Worm (Caenorhabditis elegans) whole organism, late embryonic: ENCODE data around the gene cpsf-2.

Experiments used
- C08G9.2 ChIP-seq: sonication (generic microtip); optimal IDR thresholded peaks from 2 replicates; lab custom pipeline; 2016; ENCODE audit warnings: mild to moderate bottlenecking, missing genetic modification characterization, moderate library complexity, missing compliant biosample characterization
- F13H6.1 ChIP-seq: sonication (generic microtip); optimal IDR thresholded peaks from 2 replicates; lab custom pipeline; 2016; ENCODE audit warnings: missing genetic modification characterization, missing compliant biosample characterization
- T23F11.4 ChIP-seq: fragments of 200-800 bp; sonication (Bioruptor generic); optimal IDR thresholded peaks from 2 replicates; lab custom pipeline; 2018; ENCODE audit warnings: mild to moderate bottlenecking, missing genetic modification characterization, missing compliant biosample characterization
- Y22D7AL.16 ChIP-seq: sonication (generic microtip); optimal IDR thresholded peaks from 2 replicates; lab custom pipeline; 2016; ENCODE audit warnings: missing genetic modification characterization, missing compliant biosample characterization
- ahr-1 ChIP-seq: sonication (generic microtip); optimal IDR thresholded peaks from 2 replicates; lab custom pipeline; 2016; ENCODE audit warnings: missing genetic modification characterization, missing compliant biosample characterization
- ceh-14 ChIP-seq: sonication (generic microtip); optimal IDR thresholded peaks from 2 replicates; lab custom pipeline; 2016; ENCODE audit warnings: missing genotype, missing genetic modification characterization, missing compliant biosample characterization
- ceh-22 ChIP-seq: sonication (generic microtip); optimal IDR thresholded peaks from 2 replicates; lab custom pipeline; 2017; ENCODE audit warnings: missing biosample characterization, missing genetic modification characterization
- ceh-24 ChIP-seq: sonication (generic microtip); optimal IDR thresholded peaks from 2 replicates; lab custom pipeline; 2016; ENCODE audit warnings: mild to moderate bottlenecking, missing genetic modification characterization, missing compliant biosample characterization
- ceh-30 ChIP-seq: fragments of 150-350 bp; optimal IDR thresholded peaks from 2 replicates; lab custom pipeline; 2014; ENCODE audit warnings: missing biosample characterization, missing genetic modification characterization
- ceh-34 ChIP-seq: sonication (generic microtip); optimal IDR thresholded peaks from 2 replicates; lab custom pipeline; 2016; ENCODE audit warnings: mild to moderate bottlenecking, missing genetic modification characterization, missing compliant biosample characterization
- ceh-48 ChIP-seq: sonication (generic microtip); optimal IDR thresholded peaks from 2 replicates; lab custom pipeline; 2016; ENCODE audit warnings: missing genetic modification characterization, inconsistent platforms, missing compliant biosample characterization
- ceh-9 ChIP-seq: sonication (generic microtip); optimal IDR thresholded peaks from 2 replicates; lab custom pipeline; 2016; ENCODE audit warnings: mild to moderate bottlenecking, missing genetic modification characterization, inconsistent platforms, missing compliant biosample characterization
- che-1 ChIP-seq: sonication (generic microtip); optimal IDR thresholded peaks from 2 replicates; lab custom pipeline; 2016; ENCODE audit warnings: mild to moderate bottlenecking, missing genetic modification characterization, missing compliant biosample characterization
- dmd-4 ChIP-seq: sonication (generic microtip); optimal IDR thresholded peaks from 2 replicates; lab custom pipeline; 2016; ENCODE audit warnings: borderline replicate concordance, missing genetic modification characterization, missing compliant biosample characterization
- elt-2 ChIP-seq: sonication (generic microtip); optimal IDR thresholded peaks from 2 replicates; lab custom pipeline; 2016; ENCODE audit warnings: missing genetic modification reagents, missing genetic modification characterization, missing compliant biosample characterization
- eyg-1 ChIP-seq: sonication (generic microtip); optimal IDR thresholded peaks from 2 replicates; lab custom pipeline; 2016; ENCODE audit warnings: missing genotype, missing genetic modification characterization, missing compliant biosample characterization
- fkh-10 ChIP-seq: fragments of 150-350 bp; optimal IDR thresholded peaks from 2 replicates; lab custom pipeline; 2014; ENCODE audit warnings: missing biosample characterization, missing genetic modification reagents, missing genetic modification characterization
- fkh-6 ChIP-seq: sonication (generic microtip); optimal IDR thresholded peaks from 2 replicates; lab custom pipeline; 2016; ENCODE audit warnings: missing genetic modification characterization, missing compliant biosample characterization
- gmeb-2 ChIP-seq: sonication (generic microtip); optimal IDR thresholded peaks from 2 replicates; lab custom pipeline; 2016; ENCODE audit warnings: missing genetic modification characterization, inconsistent platforms, missing compliant biosample characterization
- hlh-30 ChIP-seq: sonication (generic microtip); optimal IDR thresholded peaks from 2 replicates; lab custom pipeline; 2017; ENCODE audit warnings: antibody characterized with exemption, missing genetic modification characterization, missing compliant biosample characterization; ENCODE audit not compliant: insufficient read depth
- hlh-8 ChIP-seq: sonication (generic microtip); optimal IDR thresholded peaks from 2 replicates; lab custom pipeline; 2016; ENCODE audit warnings: missing genotype, missing genetic modification characterization, missing compliant biosample characterization
- lim-6 ChIP-seq: sonication (generic microtip); optimal IDR thresholded peaks from 2 replicates; lab custom pipeline; 2016; ENCODE audit warnings: missing genetic modification characterization, missing compliant biosample characterization
- lin-11 ChIP-seq: fragments of 200-800 bp; sonication (Bioruptor generic); optimal IDR thresholded peaks from 2 replicates; lab custom pipeline; 2018; ENCODE audit warnings: mild to moderate bottlenecking, missing genetic modification characterization, missing compliant biosample characterization
- madf-2 ChIP-seq: sonication (generic microtip); optimal IDR thresholded peaks from 2 replicates; lab custom pipeline; 2017; ENCODE audit warnings: missing genetic modification characterization, missing compliant biosample characterization
- mec-3 ChIP-seq: sonication (generic microtip); optimal IDR thresholded peaks from 2 replicates; lab custom pipeline; 2016; ENCODE audit warnings: borderline replicate concordance, missing genetic modification characterization, missing compliant biosample characterization
- nfya-1 ChIP-seq: sonication (generic microtip); optimal IDR thresholded peaks from 2 replicates; lab custom pipeline; 2017; ENCODE audit warnings: missing genetic modification characterization, mild to moderate bottlenecking, missing compliant biosample characterization, antibody characterized with exemption, moderate library complexity
- nhr-232 ChIP-seq: sonication (generic microtip); optimal IDR thresholded peaks from 2 replicates; lab custom pipeline; 2016; ENCODE audit warnings: missing genetic modification characterization, missing compliant biosample characterization
- npax-4 ChIP-seq: sonication (generic microtip); optimal IDR thresholded peaks from 2 replicates; lab custom pipeline; 2016; ENCODE audit warnings: missing genetic modification characterization, missing compliant biosample characterization
- odd-2 ChIP-seq: sonication (generic microtip); optimal IDR thresholded peaks from 2 replicates; lab custom pipeline; 2017; ENCODE audit warnings: antibody characterized with exemption, mild to moderate bottlenecking, missing genetic modification characterization, missing compliant biosample characterization
- pag-3 ChIP-seq: sonication (generic microtip); optimal IDR thresholded peaks from 2 replicates; lab custom pipeline; 2016; ENCODE audit warnings: missing compliant biosample characterization, missing genetic modification characterization, borderline replicate concordance
- pat-9 ChIP-seq: fragments of 200-800 bp; sonication (Bioruptor generic); optimal IDR thresholded peaks from 2 replicates; lab custom pipeline; 2018; ENCODE audit warnings: mild to moderate bottlenecking, missing genetic modification characterization, moderate library complexity, missing compliant biosample characterization
- pax-1 ChIP-seq: fragments of 150-350 bp; optimal IDR thresholded peaks from 2 replicates; lab custom pipeline; 2014; ENCODE audit warnings: missing biosample characterization, missing genetic modification characterization
- pha-4 ChIP-seq: fragments of 150-350 bp; optimal IDR thresholded peaks from 2 replicates; lab custom pipeline; 2018; ENCODE audit warnings: missing biosample characterization, missing genetic modification reagents, missing genetic modification characterization
- sox-4 ChIP-seq: sonication (generic microtip); optimal IDR thresholded peaks from 2 replicates; lab custom pipeline; 2017; ENCODE audit warnings: mild to moderate bottlenecking, missing genetic modification characterization, inconsistent platforms, missing compliant biosample characterization
- syd-9 ChIP-seq: sonication (generic microtip); optimal IDR thresholded peaks from 2 replicates; lab custom pipeline; 2016; ENCODE audit warnings: mild to moderate bottlenecking, missing genetic modification characterization, moderate library complexity, missing compliant biosample characterization
- tbx-7 ChIP-seq: sonication (generic microtip); optimal IDR thresholded peaks from 2 replicates; lab custom pipeline; 2016; ENCODE audit warnings: missing genotype, missing genetic modification characterization, missing compliant biosample characterization
- unc-42 ChIP-seq: sonication (generic microtip); optimal IDR thresholded peaks from 2 replicates; lab custom pipeline; 2016; ENCODE audit warnings: missing genotype, missing genetic modification characterization, missing compliant biosample characterization
- unc-55 ChIP-seq: sonication (generic microtip); optimal IDR thresholded peaks from 2 replicates; lab custom pipeline; 2017; ENCODE audit warnings: missing biosample characterization, missing genetic modification reagents, missing genetic modification characterization
- zip-5 ChIP-seq: sonication (generic microtip); optimal IDR thresholded peaks from 2 replicates; lab custom pipeline; 2016; ENCODE audit warnings: missing genetic modification characterization, missing compliant biosample characterization

The cpsf-2 gene

ce11 chrV:7166709-7167108, 12.3 kb upstream of the cpsf-2 start, which contains the start of gene ugt-36:
TSS of gene ugt-36 (plus strand) at chrV:7167009.
- TF ChIP-seq che-1 (tag; lab: Kevin White, UChicago) (no peak), mec-3 (tag; lab: Kevin White, UChicago) (no peak), pha-4 (no peak), unc-55 (GFP tag; lab: Kevin White, UChicago) (no peak), ceh-30 (tag; lab: Kevin White, UChicago) (no peak), syd-9 (tag; lab: Kevin White, UChicago) (no peak), odd-2 (tag; lab: Kevin White, UChicago) (no peak), fkh-10 (no peak), hlh-8 (tag; lab: Kevin White, UChicago) (no peak)

- TF ChIP-seq eyg-1 (tag; lab: Kevin White, UChicago), result no peak
- no peak for TF ChIP-seq F13H6.1 (tag; lab: Kevin White, UChicago)
- no peak for TF ChIP-seq unc-55 (GFP tag; lab: Kevin White, UChicago)
- no peak for TF ChIP-seq Y22D7AL.16
- TF ChIP-seq pag-3 (tag; lab: Kevin White, UChicago), result no peak
- TF ChIP-seq sox-4 (tag; lab: Kevin White, UChicago), result no peak
- TF ChIP-seq hlh-30, result no peak
- no peak for TF ChIP-seq nhr-232 (tag; lab: Kevin White, UChicago)
- TF ChIP-seq ceh-22 (tag; lab: Kevin White, UChicago), result no peak
- TF ChIP-seq fkh-6 (tag; lab: Kevin White, UChicago), result no peak
- no peak for TF ChIP-seq unc-42
- no peak for TF ChIP-seq ceh-48 (tag; lab: Kevin White, UChicago)
- TF ChIP-seq ceh-34 (tag; lab: Kevin White, UChicago), result no peak
- no peak for TF ChIP-seq madf-2 (tag; lab: Kevin White, UChicago)
- no peak for TF ChIP-seq ceh-14 (tag; lab: Kevin White, UChicago)
Observed at ce11 chrV:7175201-7175600, 3.8 kb upstream of the cpsf-2 start, which contains the start of gene lgc-39. TSS of gene lgc-39 (plus strand) at chrV:7175501.

- TF ChIP-seq fkh-6 (tag; lab: Kevin White, UChicago) (no peak), mec-3 (tag; lab: Kevin White, UChicago) (no peak), lim-6 (tag; lab: Kevin White, UChicago) (no peak), zip-5 (tag; lab: Kevin White, UChicago) (no peak), C08G9.2 (tag; lab: Kevin White, UChicago) (no peak), ceh-48 (tag; lab: Kevin White, UChicago) (no peak), F13H6.1 (tag; lab: Kevin White, UChicago) (no peak), lin-11 (no peak), syd-9 (tag; lab: Kevin White, UChicago) (no peak), npax-4 (tag; lab: Kevin White, UChicago) (no peak)
Observed at ce11 chrV:7184549-7184948, 5.6 kb downstream of the cpsf-2 start, which contains the start of gene pitr-5. TSS of gene pitr-5 (plus strand) at chrV:7184849.

- TF ChIP-seq mec-3 (tag; lab: Kevin White, UChicago), result no peak
- TF ChIP-seq gmeb-2 (tag; lab: Kevin White, UChicago), result no peak
- TF ChIP-seq ceh-9, result no peak
- TF ChIP-seq ahr-1 (tag; lab: Kevin White, UChicago), result no peak
- TF ChIP-seq nfya-1 (tag; lab: Kevin White, UChicago), result no peak
- TF ChIP-seq dmd-4 (tag; lab: Kevin White, UChicago), result no peak
- no peak for TF ChIP-seq Y22D7AL.16
- no peak for TF ChIP-seq pax-1 (tag; lab: Kevin White, UChicago)
- no peak for TF ChIP-seq lin-11
- no peak for TF ChIP-seq pat-9 (tag; lab: Kevin White, UChicago)
- TF ChIP-seq unc-42, result no peak
- TF ChIP-seq fkh-10, result no peak
- TF ChIP-seq ceh-24, result no peak
- no peak for TF ChIP-seq tbx-7 (tag; lab: Kevin White, UChicago)
- TF ChIP-seq T23F11.4 (GFP tag; lab: Kevin White, UChicago), result no peak
- no peak for TF ChIP-seq elt-2 (tag; lab: Kevin White, UChicago)
Observed at ce11 chrV:7186599-7186998, 7.6 kb downstream of the cpsf-2 start.
